Worm (Caenorhabditis elegans) whole organism, early embryonic: Measurements from ENCODE around the gene ZK470.14.

ENCODE experiments used
- B0310.2 ChIP-seq: sonication (generic microtip); optimal IDR thresholded peaks from 2 replicates; lab custom pipeline; 2016; ENCODE audit warnings: mild to moderate bottlenecking, missing genetic modification characterization, missing compliant biosample characterization
- F13C5.2 ChIP-seq: sonication (generic microtip); optimal IDR thresholded peaks from 2 replicates; lab custom pipeline; 2017; ENCODE audit warnings: mild to moderate bottlenecking, missing genetic modification characterization, inconsistent platforms, missing compliant biosample characterization
- aly-1 ChIP-seq: sonication (generic microtip); optimal IDR thresholded peaks from 2 replicates; lab custom pipeline; 2016; ENCODE audit warnings: missing genetic modification characterization, missing compliant biosample characterization
- ama-1 ChIP-seq: fragments of 150-350 bp; optimal IDR thresholded peaks from 2 replicates; lab custom pipeline; 2014
- ceh-13 ChIP-seq: fragments of 200-800 bp; sonication (Bioruptor generic); optimal IDR thresholded peaks from 2 replicates; lab custom pipeline; 2018; ENCODE audit warnings: mild to moderate bottlenecking, missing genetic modification characterization, missing compliant biosample characterization
- ceh-36 ChIP-seq: sonication (generic microtip); optimal IDR thresholded peaks from 2 replicates; lab custom pipeline; 2016; ENCODE audit warnings: missing genetic modification characterization, inconsistent platforms, missing compliant biosample characterization
- ets-7 ChIP-seq: sonication (generic microtip); optimal IDR thresholded peaks from 2 replicates; lab custom pipeline; 2016; ENCODE audit warnings: missing genotype, missing genetic modification characterization, missing compliant biosample characterization
- flt-1 ChIP-seq: fragments of 200-800 bp; sonication (Bioruptor generic); IDR thresholded peaks from 2 replicates; pipeline ENCODE4 v1.3.6; 2022; ENCODE audit warnings: missing genetic modification characterization, missing compliant biosample characterization
- hmbx-1 ChIP-seq: sonication (generic microtip); optimal IDR thresholded peaks from 2 replicates; lab custom pipeline; 2016; ENCODE audit warnings: mild to moderate bottlenecking, missing genetic modification characterization, missing compliant biosample characterization
- hmg-4 ChIP-seq: fragments of 200-800 bp; sonication (Bioruptor generic); optimal IDR thresholded peaks from 2 replicates; lab custom pipeline; 2018; ENCODE audit warnings: mild to moderate bottlenecking, missing genetic modification characterization, missing compliant biosample characterization
- hnd-1 ChIP-seq: sonication (generic microtip); optimal IDR thresholded peaks from 2 replicates; lab custom pipeline; 2016; ENCODE audit warnings: missing genetic modification characterization, missing compliant biosample characterization
- pes-1 ChIP-seq: fragments of 200-800 bp; sonication (Bioruptor generic); IDR thresholded peaks from 2 replicates; pipeline ENCODE4 v1.3.6; 2022; ENCODE audit warnings: missing genetic modification reagents, missing genetic modification characterization, missing compliant biosample characterization
- scrt-1 ChIP-seq: fragments of 200-800 bp; sonication (Bioruptor generic); IDR thresholded peaks from 2 replicates; pipeline ENCODE4 v1.3.6; 2022; ENCODE audit warnings: missing genetic modification characterization, missing compliant biosample characterization
- sea-1 ChIP-seq: fragments of 200-800 bp; sonication (Bioruptor generic); conservative IDR thresholded peaks from 2 replicates; pipeline ENCODE4 v1.3.6; 2022; ENCODE audit warnings: missing genetic modification characterization, missing compliant biosample characterization
- tbx-11 ChIP-seq: fragments of 200-800 bp; sonication (Bioruptor generic); IDR thresholded peaks from 2 replicates; pipeline ENCODE4 v1.3.6; 2022; ENCODE audit warnings: missing genetic modification characterization, missing compliant biosample characterization
- tbx-37 ChIP-seq: fragments of 200-800 bp; sonication (Bioruptor generic); conservative IDR thresholded peaks from 2 replicates; pipeline ENCODE4 v1.3.6; 2022; ENCODE audit warnings: missing genetic modification reagents, missing genetic modification characterization, missing compliant biosample characterization
- tra-4 ChIP-seq: sonication (generic microtip); optimal IDR thresholded peaks from 2 replicates; lab custom pipeline; 2017; ENCODE audit warnings: missing genetic modification characterization, missing compliant biosample characterization

Gene ZK470.14

DNA sequence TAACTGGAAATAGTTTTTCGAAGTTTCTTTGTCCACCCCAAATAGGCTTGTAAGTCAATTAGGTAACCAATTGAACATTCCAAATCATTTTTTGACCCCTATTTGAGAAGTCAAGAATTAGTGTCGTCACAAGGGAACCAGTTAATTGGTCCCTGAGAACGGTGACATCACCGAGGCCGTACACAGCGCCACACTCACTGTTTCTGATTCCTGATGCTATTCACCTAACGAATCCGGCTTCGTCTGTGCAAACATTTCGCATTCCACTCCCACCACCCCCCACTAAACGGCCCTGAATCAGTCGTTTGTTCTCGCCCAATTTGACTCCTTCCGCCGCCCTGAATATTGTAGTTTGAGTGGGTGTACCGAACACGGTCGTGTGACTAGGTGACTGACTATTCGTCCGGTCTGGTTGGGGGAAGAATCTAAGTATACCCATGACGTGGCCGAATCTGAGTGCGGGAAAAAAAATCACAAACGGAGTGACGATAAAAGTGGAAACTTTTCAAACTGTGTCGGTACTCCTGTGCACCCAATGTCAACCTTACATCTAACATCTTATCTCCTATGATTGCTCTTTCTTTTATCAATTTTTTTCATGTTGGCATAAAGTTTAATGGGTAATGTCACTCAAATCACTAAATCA is 23.0 kb upstream of the ZK470.14 start:
- TF ChIP-seq tbx-11 (no peak), B0310.2 (tag; lab: Kevin White, UChicago) (no peak), F13C5.2 (tag; lab: Kevin White, UChicago) (no peak), scrt-1 (GFP tag; lab: Robert Waterston, UW) (no peak), hmbx-1 (tag; lab: Kevin White, UChicago) (no peak), hnd-1 (tag; lab: Kevin White, UChicago) (no peak), sea-1 (GFP tag; lab: Robert Waterston, UW) (no peak), tbx-37 (GFP tag; lab: Robert Waterston, UW) (no peak), ceh-36 (no peak), ama-1 (lab: Kevin White, UChicago) (no peak), tra-4 (no peak), ets-7 (tag; lab: Kevin White, UChicago) (no peak), aly-1 (tag; lab: Kevin White, UChicago) (no peak), hmg-4 (no peak), flt-1 (GFP tag; lab: Robert Waterston, UW) (no peak), pes-1 (no peak), ceh-13 (no peak)

DNA sequence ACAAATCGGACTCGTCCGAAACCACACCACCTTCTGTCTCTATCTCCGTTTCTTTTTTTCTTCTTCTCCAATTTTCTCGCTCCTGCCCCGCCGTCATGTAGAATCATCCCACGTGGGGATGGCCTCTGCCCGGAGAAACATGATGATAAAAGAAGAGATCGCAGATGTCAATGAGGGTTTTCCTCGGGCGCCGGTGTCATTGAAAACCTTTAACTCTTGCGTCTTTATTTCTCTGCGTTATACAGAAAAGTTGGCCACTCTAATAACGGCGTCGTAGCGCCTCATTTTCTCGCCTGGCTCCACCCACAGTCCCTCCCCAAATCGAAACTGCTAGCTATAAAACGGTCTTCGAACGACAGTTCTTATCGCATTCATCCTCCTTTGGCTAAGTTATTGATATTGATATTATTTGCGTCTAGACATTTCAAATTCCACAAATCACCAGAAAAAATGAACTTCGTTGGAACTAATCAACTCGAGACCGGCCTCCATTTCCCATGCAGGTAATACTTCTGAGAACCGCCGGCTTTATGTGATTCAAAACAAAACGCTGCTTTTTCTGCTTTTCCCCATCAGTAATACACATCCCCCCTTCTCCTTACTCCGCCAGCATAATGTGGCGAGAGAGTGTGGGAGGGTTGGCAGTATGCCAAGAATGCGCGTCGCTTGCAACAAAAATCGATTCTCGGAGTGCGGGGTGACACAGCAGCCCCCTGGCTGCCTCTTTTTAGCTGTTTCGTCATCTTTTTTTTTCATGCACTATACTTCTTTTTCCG is 22.0 kb upstream of the ZK470.14 start:
- TF ChIP-seq F13C5.2 (tag; lab: Kevin White, UChicago) = peak; percentile 31
- no peak for TF ChIP-seq ceh-36
- no peak for TF ChIP-seq tra-4
- no peak for TF ChIP-seq flt-1 (GFP tag; lab: Robert Waterston, UW)
- peak; percentile 54; the same call in 1 of the 2 replicates for TF ChIP-seq tbx-11

DNA sequence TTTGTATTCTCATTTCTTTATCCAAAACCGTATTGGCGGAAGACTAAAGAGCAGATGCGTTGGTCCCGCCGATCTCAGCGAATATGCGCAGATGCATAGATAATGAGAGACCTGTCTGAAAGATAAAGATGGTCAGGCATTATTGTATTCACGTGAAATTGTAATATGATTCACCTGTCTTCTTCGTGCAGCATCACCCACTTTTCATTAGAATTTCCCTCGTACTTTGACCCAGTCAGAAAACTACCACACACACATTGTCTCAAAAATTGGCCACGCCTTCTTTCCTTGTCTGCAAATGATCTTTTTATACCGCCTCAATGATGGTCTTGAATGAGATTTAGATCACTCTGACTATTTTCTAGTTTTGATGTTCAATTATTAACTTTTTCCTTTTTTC is 21.2 kb upstream of the ZK470.14 start:
- TF ChIP-seq ceh-36 (no peak), ama-1 (lab: Kevin White, UChicago) (no peak), ceh-13 (no peak), F13C5.2 (tag; lab: Kevin White, UChicago) (no peak), sea-1 (GFP tag; lab: Robert Waterston, UW) (no peak), aly-1 (tag; lab: Kevin White, UChicago) (no peak), pes-1 (no peak), tbx-11 (no peak), hnd-1 (tag; lab: Kevin White, UChicago) (no peak)

DNA sequence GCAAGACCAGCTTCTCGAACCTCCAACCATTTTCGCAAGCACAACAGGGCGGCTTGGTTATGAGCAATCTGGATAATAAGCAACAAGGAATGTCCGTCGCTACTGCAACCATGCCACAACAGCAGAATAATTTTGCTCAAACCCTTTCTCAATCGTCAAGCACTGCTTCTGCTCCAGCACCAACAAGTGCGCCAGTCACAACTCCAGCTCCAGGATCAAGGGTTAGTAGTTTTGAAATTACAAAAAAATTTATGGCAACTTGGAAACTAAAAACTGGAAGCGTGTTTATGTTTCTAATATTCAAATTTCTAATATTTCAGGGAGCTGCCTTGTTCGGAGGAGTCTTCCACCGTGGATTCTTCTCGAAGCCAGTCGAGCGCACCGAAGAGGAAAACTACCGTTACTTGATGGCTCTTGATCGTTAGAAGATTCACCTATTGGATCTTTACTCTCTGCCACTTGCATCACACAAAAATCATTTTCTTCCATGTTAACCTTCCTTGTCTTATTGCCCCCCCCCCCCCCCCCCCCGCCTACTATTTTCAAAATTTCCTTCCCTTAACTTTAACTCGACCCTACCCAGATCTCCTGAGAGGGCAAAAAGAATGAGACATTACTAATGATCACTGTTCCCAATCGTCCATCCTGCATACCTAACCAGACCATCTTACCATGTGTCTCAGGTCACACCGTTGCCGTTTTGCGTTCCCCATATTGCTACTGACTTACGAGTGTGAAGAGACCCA is 20.3 kb upstream of the ZK470.14 start:
- TF ChIP-seq scrt-1 (GFP tag; lab: Robert Waterston, UW) = no peak
- TF ChIP-seq pes-1 = no peak
- TF ChIP-seq tbx-11 = no peak
- no peak for TF ChIP-seq tra-4
- TF ChIP-seq B0310.2 (tag; lab: Kevin White, UChicago) = no peak
- TF ChIP-seq flt-1 (GFP tag; lab: Robert Waterston, UW) = no peak

DNA sequence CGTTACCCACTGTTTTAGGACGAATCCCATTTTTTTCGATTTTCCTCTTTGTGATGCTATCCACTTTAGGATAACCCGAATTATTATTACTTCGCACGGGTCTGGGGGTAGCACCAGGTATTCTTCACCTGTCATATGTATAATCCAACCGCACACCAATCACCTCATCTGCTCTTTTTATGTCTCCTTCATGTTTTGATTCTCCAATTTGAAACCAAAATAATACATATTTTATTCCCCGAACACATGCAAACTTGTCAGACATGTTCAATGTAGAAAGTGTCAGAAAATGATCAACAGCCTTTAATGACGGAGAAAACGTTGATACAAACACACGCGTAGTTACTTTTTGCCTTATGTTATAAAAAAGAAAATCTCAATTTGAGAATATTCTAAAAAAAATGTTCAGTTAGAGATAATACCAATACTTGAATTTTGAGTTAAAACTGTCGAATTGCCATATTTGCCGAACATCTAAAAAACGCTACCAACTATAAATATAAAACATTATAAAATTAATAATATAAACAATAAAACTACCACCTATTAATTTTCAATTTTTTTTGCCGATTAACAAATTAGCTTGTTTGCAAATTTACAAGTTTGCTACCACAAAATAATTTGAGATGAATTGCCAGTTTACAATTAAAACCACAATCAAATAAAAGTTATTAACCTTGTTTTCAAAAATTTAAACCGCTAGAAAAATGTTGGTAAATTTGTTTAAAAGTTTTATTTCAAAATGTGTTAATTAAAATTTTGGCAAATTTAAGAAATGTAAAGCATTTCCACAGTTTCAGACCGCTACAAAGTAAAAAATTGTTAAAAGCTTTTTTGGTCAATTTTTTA is 19.4 kb upstream of the ZK470.14 start:
- TF ChIP-seq hmg-4 = no peak
- no peak for TF ChIP-seq tra-4
- no peak for TF ChIP-seq ama-1 (lab: Kevin White, UChicago)
- no peak for TF ChIP-seq flt-1 (GFP tag; lab: Robert Waterston, UW)
- no peak for TF ChIP-seq ceh-13
- TF ChIP-seq pes-1 = no peak
- no peak for TF ChIP-seq tbx-11
- no peak for TF ChIP-seq scrt-1 (GFP tag; lab: Robert Waterston, UW)
- no peak for TF ChIP-seq ets-7 (tag; lab: Kevin White, UChicago)
- TF ChIP-seq tbx-37 (GFP tag; lab: Robert Waterston, UW) = no peak

DNA sequence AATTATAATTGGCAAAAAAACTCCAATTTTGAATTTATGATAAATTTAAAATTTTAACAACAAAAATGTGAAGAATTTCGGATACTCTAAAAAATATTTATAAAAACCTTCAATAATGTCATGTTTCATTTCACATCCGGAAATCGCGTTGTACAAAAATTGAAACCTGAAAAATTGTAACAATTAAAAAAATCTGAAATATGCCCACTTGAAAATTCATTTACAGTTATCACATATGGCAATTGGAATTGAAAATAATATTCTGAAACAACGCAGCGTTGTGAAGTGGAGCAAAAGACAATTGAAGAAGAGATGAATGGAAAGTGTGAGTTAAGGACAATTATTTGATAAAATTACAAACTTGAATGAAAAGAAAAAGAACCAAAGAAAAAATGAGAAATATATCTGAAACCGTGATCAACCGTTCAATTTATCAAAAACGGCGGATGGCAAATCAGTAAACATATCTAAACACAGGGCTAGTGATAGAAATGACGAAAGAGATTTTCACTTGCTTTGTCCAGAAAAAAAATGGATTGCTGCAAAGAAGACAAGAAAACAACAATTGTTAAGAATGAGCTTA is 18.7 kb upstream of the ZK470.14 start:
- no peak for TF ChIP-seq sea-1 (GFP tag; lab: Robert Waterston, UW)

DNA sequence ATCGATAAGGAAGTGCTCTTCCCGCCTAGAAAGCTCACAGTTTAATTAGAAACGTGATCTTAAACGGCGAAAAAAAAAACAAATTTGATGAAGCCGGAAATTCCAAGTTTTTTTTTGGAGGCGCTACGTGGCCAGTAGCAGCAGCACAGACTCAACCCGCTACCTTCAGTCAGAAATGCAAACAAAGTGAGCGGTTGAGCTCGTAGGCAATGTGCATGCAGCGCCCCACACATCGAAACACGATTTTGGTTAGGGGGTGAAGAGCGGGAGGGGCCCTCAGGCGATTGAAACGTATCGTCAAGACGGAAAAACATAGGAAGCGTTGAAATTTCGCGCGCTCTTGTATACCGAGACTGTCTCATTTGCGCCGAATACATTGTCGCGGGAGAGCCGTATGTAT is 16.0 kb upstream of the ZK470.14 start:
- TF ChIP-seq hmg-4 (no peak), tbx-11 (no peak), tbx-37 (GFP tag; lab: Robert Waterston, UW) (no peak), B0310.2 (tag; lab: Kevin White, UChicago) (no peak), tra-4 (no peak), ceh-13 (no peak), sea-1 (GFP tag; lab: Robert Waterston, UW) (no peak), hmbx-1 (tag; lab: Kevin White, UChicago) (no peak), scrt-1 (GFP tag; lab: Robert Waterston, UW) (no peak), ama-1 (lab: Kevin White, UChicago) (no peak), pes-1 (no peak), F13C5.2 (tag; lab: Kevin White, UChicago) (no peak), flt-1 (GFP tag; lab: Robert Waterston, UW) (no peak)
